Worm (Caenorhabditis elegans) whole organism, L4 larva: Measurements from ENCODE around the gene glrx-5.

Experiments used
- F26F4.8 ChIP-seq: fragments of 200-800 bp; sonication (Bioruptor generic); conservative IDR thresholded peaks from 2 replicates; pipeline ENCODE4 v1.3.6; 2022; ENCODE audit warnings: missing genetic modification characterization, missing compliant biosample characterization
- T20F7.1 ChIP-seq: fragments of 200-800 bp; sonication (Bioruptor generic); optimal IDR thresholded peaks from 2 replicates; lab custom pipeline; 2018; ENCODE audit warnings: mild to moderate bottlenecking, missing genetic modification characterization, missing compliant biosample characterization
- Y48G9A.11 ChIP-seq: fragments of 200-800 bp; sonication (Bioruptor generic); IDR thresholded peaks from 2 replicates; pipeline ENCODE4 v1.3.6; 2022; ENCODE audit warnings: missing genetic modification reagents, missing genetic modification characterization, missing compliant biosample characterization
- Y5F2A.4 ChIP-seq: fragments of 200-800 bp; sonication (Bioruptor generic); optimal IDR thresholded peaks from 2 replicates; lab custom pipeline; 2018; ENCODE audit warnings: mild to moderate bottlenecking, missing genetic modification characterization, missing compliant biosample characterization
- Y75B8A.6 ChIP-seq: fragments of 200-800 bp; sonication (Bioruptor generic); IDR thresholded peaks from 2 replicates; pipeline ENCODE4 v1.3.6; 2022; ENCODE audit warnings: missing genetic modification reagents, missing genetic modification characterization, missing compliant biosample characterization
- ZK546.5 ChIP-seq, 2 experiments: sonication (generic microtip); optimal IDR thresholded peaks; 2 replicates each; lab custom pipeline; 2017; ENCODE audit warnings: missing biosample characterization in 2 of 2, missing genetic modification characterization in 2 of 2
- aha-1 ChIP-seq: fragments of 150-350 bp; peaks from one replicate; lab custom pipeline; 2014; ENCODE audit warnings: missing biosample characterization, missing genetic modification characterization
- ama-1 ChIP-seq: fragments of 150-350 bp; optimal IDR thresholded peaks from 2 replicates; lab custom pipeline; 2014; ENCODE audit warnings: inconsistent platforms, mixed read lengths
- arid-1 ChIP-seq: fragments of 200-800 bp; sonication (Bioruptor generic); conservative IDR thresholded peaks from 2 replicates; pipeline ENCODE4 v1.3.6; 2022; ENCODE audit warnings: missing genetic modification reagents, missing genetic modification characterization, missing compliant biosample characterization
- attf-4 ChIP-seq: sonication (generic microtip); optimal IDR thresholded peaks from 3 replicates; lab custom pipeline; 2017; ENCODE audit warnings: missing biosample characterization, missing genetic modification characterization
- ceh-20 ChIP-seq: fragments of 200-800 bp; sonication (Bioruptor generic); IDR thresholded peaks from 2 replicates; pipeline ENCODE4 v1.3.6; 2022; ENCODE audit warnings: missing genetic modification reagents, missing genetic modification characterization, missing compliant biosample characterization
- ceh-82 ChIP-seq: sonication (generic microtip); optimal IDR thresholded peaks from 2 replicates; lab custom pipeline; 2017; ENCODE audit warnings: missing biosample characterization, missing genetic modification characterization
- ces-1 ChIP-seq: fragments of 150-350 bp; sonication (generic microtip); optimal IDR thresholded peaks from 4 replicates; lab custom pipeline; 2014; ENCODE audit warnings: missing biosample characterization, missing genetic modification reagents, missing genetic modification characterization
- cey-2 ChIP-seq: sonication (generic microtip); optimal IDR thresholded peaks from 3 replicates; lab custom pipeline; 2017; ENCODE audit warnings: missing genetic modification characterization, mild to moderate bottlenecking, missing compliant biosample characterization, antibody characterized with exemption, borderline replicate concordance; ENCODE audit not compliant: insufficient read depth
- daf-16 ChIP-seq, 3 experiments: sonication (generic microtip); optimal IDR thresholded peaks; 2 replicates each; lab custom pipeline; 2016 to 2017; ENCODE audit warnings: missing genetic modification characterization in 3 of 3, missing genetic modification reagents in 3 of 3, mild to moderate bottlenecking in 2 of 3, missing compliant biosample characterization in 2 of 3, missing biosample characterization in 1 of 3, moderate library complexity in 1 of 3
- dmd-9 ChIP-seq: fragments of 200-800 bp; sonication (Bioruptor generic); IDR thresholded peaks from 2 replicates; pipeline ENCODE4 v1.3.6; 2022; ENCODE audit warnings: missing genetic modification reagents, missing genetic modification characterization, missing compliant biosample characterization
- dpl-1 ChIP-seq: fragments of 150-350 bp; optimal IDR thresholded peaks from 2 replicates; lab custom pipeline; 2014; ENCODE audit warnings: missing biosample characterization, missing genetic modification reagents, missing genetic modification characterization
- dve-1 ChIP-seq: sonication (generic microtip); optimal IDR thresholded peaks from 2 replicates; lab custom pipeline; 2017; ENCODE audit warnings: antibody characterized with exemption, mild to moderate bottlenecking, missing genetic modification characterization, missing compliant biosample characterization; ENCODE audit not compliant: insufficient read depth
- egl-27 ChIP-seq: sonication (generic microtip); optimal IDR thresholded peaks from 3 replicates; lab custom pipeline; 2017; ENCODE audit warnings: missing biosample characterization, missing genetic modification reagents, missing genetic modification characterization
- hlh-30 ChIP-seq: sonication (generic microtip); optimal IDR thresholded peaks from 2 replicates; lab custom pipeline; 2017; ENCODE audit warnings: antibody characterized with exemption, mild to moderate bottlenecking, missing genetic modification characterization, missing compliant biosample characterization; ENCODE audit not compliant: insufficient read depth
- lin-15B ChIP-seq: fragments of 150-350 bp; sonication (generic microtip); optimal IDR thresholded peaks from 3 replicates; lab custom pipeline; 2014; ENCODE audit warnings: missing biosample characterization, missing genetic modification characterization
- lsy-2 ChIP-seq, 2 experiments: fragments of 150-350 bp in 1 of 2; sonication (generic microtip) in 1 of 2; optimal IDR thresholded peaks; 2 replicates each; lab custom pipeline; 2014 to 2017; ENCODE audit warnings: missing biosample characterization in 2 of 2, missing genetic modification characterization in 2 of 2
- madf-5 ChIP-seq, 2 experiments: fragments of 200-800 bp; sonication (Bioruptor generic); IDR thresholded peaks; 2 replicates each; pipeline ENCODE4 v1.3.6; 2022; ENCODE audit warnings: missing compliant biosample characterization in 2 of 2, missing genetic modification characterization in 2 of 2
- madf-9 ChIP-seq: fragments of 200-800 bp; sonication (Bioruptor generic); conservative IDR thresholded peaks from 2 replicates; pipeline ENCODE4 v1.3.6; 2022; ENCODE audit warnings: missing genetic modification reagents, missing genetic modification characterization, missing compliant biosample characterization
- mdl-1 ChIP-seq, 2 experiments: fragments of 150-350 bp in 1 of 2; sonication (generic microtip) in 1 of 2; optimal IDR thresholded peaks; 2 replicates each; lab custom pipeline; 2014 to 2017; ENCODE audit warnings: missing biosample characterization in 2 of 2, missing genetic modification characterization in 2 of 2
- mxl-3 ChIP-seq: fragments of 200-800 bp; sonication (Bioruptor generic); optimal IDR thresholded peaks from 2 replicates; lab custom pipeline; 2018; ENCODE audit warnings: mild to moderate bottlenecking, missing genetic modification characterization, missing compliant biosample characterization
- nhr-10 ChIP-seq: fragments of 150-350 bp; optimal IDR thresholded peaks from 2 replicates; lab custom pipeline; 2014; ENCODE audit warnings: missing biosample characterization, missing genetic modification characterization
- nhr-102 ChIP-seq: sonication (generic microtip); optimal IDR thresholded peaks from 2 replicates; lab custom pipeline; 2016; ENCODE audit warnings: mild to moderate bottlenecking, missing genetic modification characterization, moderate library complexity, missing compliant biosample characterization
- nhr-11 ChIP-seq: fragments of 150-350 bp; optimal IDR thresholded peaks from 2 replicates; lab custom pipeline; 2014; ENCODE audit warnings: missing biosample characterization, missing genetic modification characterization
- nhr-111 ChIP-seq: fragments of 200-800 bp; sonication (Bioruptor generic); optimal IDR thresholded peaks from 2 replicates; lab custom pipeline; 2018; ENCODE audit warnings: mild to moderate bottlenecking, missing genetic modification characterization, missing compliant biosample characterization
- nhr-237 ChIP-seq: sonication (generic microtip); optimal IDR thresholded peaks from 2 replicates; lab custom pipeline; 2017; ENCODE audit warnings: missing biosample characterization, missing genetic modification characterization
- nhr-28 ChIP-seq: fragments of 150-350 bp; optimal IDR thresholded peaks from 2 replicates; lab custom pipeline; 2014; ENCODE audit warnings: missing biosample characterization, missing genetic modification characterization
- rbr-2 ChIP-seq: sonication (generic microtip); optimal IDR thresholded peaks from 2 replicates; lab custom pipeline; 2016; ENCODE audit warnings: missing genotype, missing genetic modification characterization, missing compliant biosample characterization
- sdz-12 ChIP-seq: fragments of 200-800 bp; sonication (Bioruptor generic); optimal IDR thresholded peaks from 2 replicates; lab custom pipeline; 2018; ENCODE audit warnings: mild to moderate bottlenecking, missing genetic modification characterization, missing compliant biosample characterization
- tra-1 ChIP-seq: fragments of 200-800 bp; sonication (Bioruptor generic); IDR thresholded peaks from 2 replicates; pipeline ENCODE4 v1.3.6; 2022; ENCODE audit warnings: missing genetic modification reagents, missing genetic modification characterization, missing compliant biosample characterization
- unc-39 ChIP-seq: sonication (generic microtip); optimal IDR thresholded peaks from 2 replicates; lab custom pipeline; 2017; ENCODE audit warnings: missing biosample characterization, missing genetic modification characterization
- unc-62 ChIP-seq, 3 experiments: fragments of 150-350 bp in 1 of 3; sonication (generic microtip); optimal IDR thresholded peaks in 2 of 3; peaks in 1 of 3; 1 replicate in 1 of 3; 2 replicates in 2 of 3; lab custom pipeline; 2014 to 2017; ENCODE audit warnings: missing biosample characterization in 3 of 3, missing genetic modification characterization in 3 of 3, missing genetic modification reagents in 3 of 3, missing genotype in 1 of 3

Gene glrx-5

ce11 chrIII:12366989-12367557, 6.6 kb downstream of the glrx-5 start, which contains the start of gene Y75B8A.33:
Gene Y75B8A.33 (minus strand): TSS chrIII:12367373.
- TF ChIP-seq rbr-2 (tag; lab: Kevin White, UChicago) (no peak), dmd-9 (GFP tag; lab: Robert Waterston, UW) (no peak), sdz-12 (GFP tag; lab: Kevin White, UChicago) (no peak), madf-5 (GFP tag; IDR thresholded peaks at IDR 0.05; lab: Robert Waterston, UW) (no peak), ama-1 (lab: Kevin White, UChicago) (peak; percentile 4), arid-1 (no peak), Y48G9A.11 (GFP tag; lab: Robert Waterston, UW) (peak; percentile 38; the same call in 1 of the 2 replicates), dve-1 (peak; percentile 32), daf-16 (GFP tag; optimal IDR thresholded peaks at IDR 0.05; lab: Kevin White, UChicago) (no peak), daf-16 (tag; optimal IDR thresholded peaks at IDR 0.05; lab: Kevin White, UChicago) (peak; percentile 19), egl-27 (tag; lab: Kevin White, UChicago) (no peak), madf-9 (GFP tag; lab: Robert Waterston, UW) (no peak), lsy-2 (tag; optimal IDR thresholded peaks at IDR 0.05; lab: Kevin White, UChicago) (peak in 1 of 2 experiments; percentile 32), aha-1 (tag; lab: Kevin White, UChicago) (peak; percentile 91), tra-1 (no peak), cey-2 (tag; lab: Kevin White, UChicago) (no peak)

ce11 chrIII:12363545-12363944, 10.1 kb downstream of the glrx-5 start:
- peak; percentile 83 for TF ChIP-seq Y48G9A.11 (GFP tag; lab: Robert Waterston, UW)

- TF ChIP-seq Y48G9A.11 (GFP tag; lab: Robert Waterston, UW), result peak; percentile 79
Measured at ce11 chrIII:12362942-12363341, 10.7 kb downstream of the glrx-5 start.

ce11 chrIII:12359265-12359664, 14.4 kb downstream of the glrx-5 start, which contains the start of gene Y75B8A.34:
Gene Y75B8A.34 (plus strand): TSS chrIII:12359565.
- TF ChIP-seq ceh-82 (no peak), ZK546.5 (tag; optimal IDR thresholded peaks at IDR 0.05; lab: Kevin White, UChicago) (no peak), Y75B8A.6 (GFP tag; lab: Robert Waterston, UW) (no peak), T20F7.1 (GFP tag; lab: Kevin White, UChicago) (no peak), nhr-10 (tag; lab: Kevin White, UChicago) (no peak), mdl-1 (tag; optimal IDR thresholded peaks at IDR 0.05; lab: Kevin White, UChicago) (no peak), madf-9 (GFP tag; lab: Robert Waterston, UW) (no peak), mxl-3 (no peak)

- TF ChIP-seq nhr-11 (tag; lab: Kevin White, UChicago) (no peak), unc-62 (GFP tag; optimal IDR thresholded peaks at IDR 0.05 in 1 of 2; lab: Kevin White, UChicago) (no peak), unc-62 (tag; optimal IDR thresholded peaks at IDR 0.05; lab: Kevin White, UChicago) (no peak), ceh-82 (no peak), attf-4 (tag; lab: Kevin White, UChicago) (no peak), arid-1 (no peak), lin-15B (no peak), nhr-28 (tag; lab: Kevin White, UChicago) (no peak), Y5F2A.4 (GFP tag; lab: Kevin White, UChicago) (no peak), F26F4.8 (GFP tag; lab: Robert Waterston, UW) (no peak), hlh-30 (no peak), nhr-237 (tag; lab: Kevin White, UChicago) (no peak), ces-1 (GFP tag; lab: Kevin White, UChicago) (no peak), ceh-20 (GFP tag; lab: Robert Waterston, UW) (no peak), unc-39 (no peak), nhr-111 (no peak), nhr-102 (tag; lab: Kevin White, UChicago) (no peak), dpl-1 (GFP tag; lab: Kevin White, UChicago) (no peak)
Measured at ce11 chrIII:12358461-12358860, 15.2 kb downstream of the glrx-5 start, which contains the start of gene Y75B8A.32. Gene Y75B8A.32 (minus strand): TSS chrIII:12358561.
